Worm (Caenorhabditis elegans) whole organism, L1 larva: Measurements from ENCODE around the gene F41C6.6.
"Not testable (repeated sequence)": the region's sequence is repeated elsewhere in the genome, so short reads cannot be mapped to it uniquely, and the experiment has no call there.

Experiments used
- elt-2 ChIP-seq: sonication (generic microtip); optimal IDR thresholded peaks from 2 replicates; lab custom pipeline; 2016; ENCODE audit warnings: missing genetic modification characterization, mild to moderate bottlenecking, inconsistent platforms, missing compliant biosample characterization, missing genetic modification reagents
- lin-35 ChIP-seq, 2 experiments: fragments of 150-350 bp; optimal IDR thresholded peaks; 2 replicates each; lab custom pipeline; 2014; ENCODE audit warnings: missing biosample characterization in 2 of 2, missing genetic modification characterization in 2 of 2, missing genetic modification reagents in 2 of 2
- zag-1 ChIP-seq: fragments of 150-350 bp; optimal IDR thresholded peaks from 2 replicates; lab custom pipeline; 2014; ENCODE audit warnings: missing biosample characterization, missing genetic modification characterization

ce11 chrX:6868669-6869068, 13.0 kb downstream of the F41C6.6 start, which contains the start of gene C53B7.6:
- TF ChIP-seq elt-2 (tag; lab: Kevin White, UChicago); zag-1 (tag; lab: Kevin White, UChicago); lin-35 (GFP tag; optimal IDR thresholded peaks at IDR 0.05; lab: Kevin White, UChicago): not testable (repeated sequence)
